Worm (Caenorhabditis elegans) whole organism, L2 larva: ENCODE data around the gene ins-7.
A peak's percentile ranks its signal among the peaks of the same experiment; 100 is the strongest.

Experiments
- ama-1 ChIP-seq: fragments of 150-350 bp; optimal IDR thresholded peaks from 2 replicates; lab custom pipeline; 2018; ENCODE audit warnings: inconsistent platforms
- elt-3 ChIP-seq: sonication (generic microtip); optimal IDR thresholded peaks from 2 replicates; lab custom pipeline; 2017; ENCODE audit warnings: missing biosample characterization, missing genetic modification characterization
- nhr-25 ChIP-seq: fragments of 150-350 bp; sonication (generic microtip); optimal IDR thresholded peaks from 3 replicates; lab custom pipeline; 2014; ENCODE audit warnings: missing biosample characterization, missing genetic modification characterization
- nhr-77 ChIP-seq: fragments of 150-350 bp; optimal IDR thresholded peaks from 2 replicates; lab custom pipeline; 2014; ENCODE audit warnings: missing biosample characterization, missing genetic modification characterization
- snpc-4 ChIP-seq: fragments of 150-350 bp; optimal IDR thresholded peaks from 2 replicates; lab custom pipeline; 2014; ENCODE audit warnings: missing biosample characterization, missing genetic modification characterization
- unc-55 ChIP-seq: fragments of 150-350 bp; sonication (generic microtip); optimal IDR thresholded peaks from 3 replicates; lab custom pipeline; 2014; ENCODE audit warnings: missing biosample characterization, missing genetic modification reagents, missing genetic modification characterization
- unc-62 ChIP-seq: fragments of 150-350 bp; optimal IDR thresholded peaks from 2 replicates; lab custom pipeline; 2014; ENCODE audit warnings: missing biosample characterization, missing genetic modification reagents, missing genetic modification characterization
- zag-1 ChIP-seq: fragments of 150-350 bp; optimal IDR thresholded peaks from 2 replicates; lab custom pipeline; 2014; ENCODE audit warnings: missing biosample characterization, missing genetic modification characterization
- ztf-11 ChIP-seq: sonication (generic microtip); optimal IDR thresholded peaks from 2 replicates; lab custom pipeline; 2017; ENCODE audit warnings: missing biosample characterization, missing genetic modification characterization

DNA sequence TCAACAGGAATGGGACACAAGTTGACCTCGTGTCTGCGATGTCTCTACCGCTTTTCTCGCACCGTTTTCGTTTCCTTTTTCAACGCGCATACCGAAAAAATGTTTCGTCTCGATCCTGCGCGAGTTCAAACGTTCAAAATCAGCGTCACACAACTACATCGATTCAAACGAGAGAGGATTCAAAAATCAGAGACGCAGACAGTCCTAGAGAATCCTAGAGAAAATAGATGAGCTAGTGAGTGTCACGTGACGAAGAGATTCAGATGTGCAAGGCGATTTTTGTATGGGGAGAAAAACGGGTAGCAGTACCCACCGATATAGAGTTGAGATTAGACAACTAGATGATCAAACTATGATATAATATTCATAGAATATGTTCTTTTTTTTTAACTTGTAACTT lies 12.7 kb downstream of the ins-7 start:
- peak; percentile 68 for TF ChIP-seq nhr-25 (tag; lab: Kevin White, UChicago)
- TF ChIP-seq zag-1 (tag; lab: Kevin White, UChicago): no peak
- TF ChIP-seq unc-62 (GFP tag; lab: Kevin White, UChicago): no peak
- TF ChIP-seq nhr-77 (tag; lab: Kevin White, UChicago): no peak
- no peak for TF ChIP-seq snpc-4 (tag; lab: Kevin White, UChicago)
- no peak for TF ChIP-seq elt-3 (tag; lab: Kevin White, UChicago)
- no peak for TF ChIP-seq unc-55
- no peak for TF ChIP-seq ama-1 (lab: Kevin White, UChicago)
- no peak for TF ChIP-seq ztf-11 (tag; lab: Kevin White, UChicago)
